Worm (Caenorhabditis elegans) whole organism, L1 larva: Measurements from ENCODE around the gene T27A10.5.

Experiments used
- C04F5.9 ChIP-seq: sonication (generic microtip); optimal IDR thresholded peaks from 2 replicates; lab custom pipeline; 2016; ENCODE audit warnings: missing genetic modification characterization, missing compliant biosample characterization
- C34B4.2 ChIP-seq: sonication (generic microtip); optimal IDR thresholded peaks from 2 replicates; lab custom pipeline; 2017; ENCODE audit warnings: mild to moderate bottlenecking, missing genetic modification characterization, missing compliant biosample characterization
- F16B12.6 ChIP-seq: fragments of 150-350 bp; optimal IDR thresholded peaks from 2 replicates; lab custom pipeline; 2014; ENCODE audit warnings: missing biosample characterization, missing genetic modification characterization
- Y116A8C.19 ChIP-seq: sonication (generic microtip); optimal IDR thresholded peaks from 2 replicates; lab custom pipeline; 2016; ENCODE audit warnings: missing compliant biosample characterization, missing genetic modification characterization, borderline replicate concordance
- ama-1 ChIP-seq: fragments of 150-350 bp; optimal IDR thresholded peaks from 2 replicates; lab custom pipeline; 2014
- blmp-1 ChIP-seq: fragments of 150-350 bp; optimal IDR thresholded peaks from 2 replicates; lab custom pipeline; 2014; ENCODE audit warnings: missing biosample characterization, missing genetic modification characterization
- ceh-8 ChIP-seq: fragments of 200-800 bp; sonication (Bioruptor generic); optimal IDR thresholded peaks from 2 replicates; lab custom pipeline; 2018; ENCODE audit warnings: mild to moderate bottlenecking, missing genetic modification characterization, moderate library complexity, missing compliant biosample characterization
- dsc-1 ChIP-seq: sonication (generic microtip); optimal IDR thresholded peaks from 2 replicates; lab custom pipeline; 2016; ENCODE audit warnings: mild to moderate bottlenecking, missing genetic modification characterization, missing compliant biosample characterization
- egl-27 ChIP-seq, 2 experiments: fragments of 150-350 bp in 1 of 2; sonication (generic microtip); optimal IDR thresholded peaks; 3 replicates each; lab custom pipeline; 2017 to 2018; ENCODE audit warnings: missing biosample characterization in 2 of 2, missing genetic modification characterization in 2 of 2, missing genetic modification reagents in 2 of 2
- elt-3 ChIP-seq, 6 experiments: fragments of 150-350 bp in 1 of 6; sonication (generic microtip); optimal IDR thresholded peaks; 2 replicates each; lab custom pipeline; 2017 to 2018; ENCODE audit warnings: missing biosample characterization in 6 of 6, missing genetic modification characterization in 6 of 6, inconsistent platforms in 1 of 6
- fkh-10 ChIP-seq: sonication (generic microtip); optimal IDR thresholded peaks from 2 replicates; lab custom pipeline; 2017; ENCODE audit warnings: missing biosample characterization, missing genetic modification reagents, missing genetic modification characterization
- grh-1 ChIP-seq: fragments of 200-800 bp; sonication (Bioruptor generic); IDR thresholded peaks from 2 replicates; pipeline ENCODE4 v1.3.6; 2022; ENCODE audit warnings: missing genetic modification reagents, missing genetic modification characterization, missing compliant biosample characterization
- hlh-4 ChIP-seq: sonication (generic microtip); optimal IDR thresholded peaks from 2 replicates; lab custom pipeline; 2016; ENCODE audit warnings: mild to moderate bottlenecking, missing genetic modification characterization, missing compliant biosample characterization
- hpl-2 ChIP-seq: fragments of 150-350 bp; optimal IDR thresholded peaks from 2 replicates; lab custom pipeline; 2014; ENCODE audit warnings: missing biosample characterization, missing genetic modification reagents, missing genetic modification characterization
- jun-1 ChIP-seq: fragments of 150-350 bp; optimal IDR thresholded peaks from 2 replicates; lab custom pipeline; 2014; ENCODE audit warnings: missing biosample characterization, missing genetic modification reagents, missing genetic modification characterization
- lin-14 ChIP-seq: fragments of 200-800 bp; sonication (Bioruptor generic); optimal IDR thresholded peaks from 2 replicates; lab custom pipeline; 2018; ENCODE audit warnings: mild to moderate bottlenecking, missing genetic modification characterization, moderate library complexity, missing compliant biosample characterization
- lin-15B ChIP-seq: fragments of 150-350 bp; sonication (generic microtip); optimal IDR thresholded peaks from 3 replicates; lab custom pipeline; 2014; ENCODE audit warnings: missing biosample characterization, missing genetic modification characterization
- lin-35 ChIP-seq, 2 experiments: fragments of 150-350 bp; optimal IDR thresholded peaks; 2 replicates each; lab custom pipeline; 2014; ENCODE audit warnings: missing biosample characterization in 2 of 2, missing genetic modification characterization in 2 of 2, missing genetic modification reagents in 2 of 2
- lin-39 ChIP-seq: fragments of 150-350 bp; optimal IDR thresholded peaks from 2 replicates; lab custom pipeline; 2014; ENCODE audit warnings: missing biosample characterization, missing genetic modification reagents, missing genetic modification characterization
- lir-3 ChIP-seq: sonication (generic microtip); optimal IDR thresholded peaks from 2 replicates; lab custom pipeline; 2016; ENCODE audit warnings: mild to moderate bottlenecking, missing genetic modification characterization, moderate library complexity, missing compliant biosample characterization; ENCODE audit not compliant: poor library complexity
- lsy-2 ChIP-seq, 2 experiments: fragments of 150-350 bp; optimal IDR thresholded peaks; 2 replicates each; lab custom pipeline; 2014; ENCODE audit warnings: missing biosample characterization in 2 of 2, missing genetic modification characterization in 2 of 2
- mdl-1 ChIP-seq, 2 experiments: fragments of 150-350 bp; optimal IDR thresholded peaks; 2 replicates each; lab custom pipeline; 2014 to 2017; ENCODE audit warnings: missing biosample characterization in 2 of 2, missing genetic modification characterization in 2 of 2, inconsistent platforms in 1 of 2
- mef-2 ChIP-seq: fragments of 150-350 bp; optimal IDR thresholded peaks from 2 replicates; lab custom pipeline; 2014; ENCODE audit warnings: missing biosample characterization, missing genetic modification characterization
- mep-1 ChIP-seq: fragments of 150-350 bp; optimal IDR thresholded peaks from 2 replicates; lab custom pipeline; 2014; ENCODE audit warnings: missing biosample characterization, missing genetic modification characterization
- nhr-11 ChIP-seq: fragments of 150-350 bp; optimal IDR thresholded peaks from 2 replicates; lab custom pipeline; 2014; ENCODE audit warnings: missing biosample characterization, missing genetic modification characterization
- nhr-12 ChIP-seq: sonication (generic microtip); optimal IDR thresholded peaks from 2 replicates; lab custom pipeline; 2017; ENCODE audit warnings: missing biosample characterization, missing genetic modification characterization
- nhr-19 ChIP-seq: fragments of 200-800 bp; sonication (Bioruptor generic); conservative IDR thresholded peaks from 2 replicates; pipeline ENCODE4 v1.3.6; 2022; ENCODE audit warnings: missing genetic modification characterization, missing compliant biosample characterization
- nhr-20 ChIP-seq: sonication (generic microtip); optimal IDR thresholded peaks from 2 replicates; lab custom pipeline; 2016; ENCODE audit warnings: mild to moderate bottlenecking, missing genetic modification characterization, missing compliant biosample characterization
- nhr-237 ChIP-seq: fragments of 150-350 bp; optimal IDR thresholded peaks from 2 replicates; lab custom pipeline; 2014; ENCODE audit warnings: missing biosample characterization, missing genetic modification characterization
- nhr-28 ChIP-seq: fragments of 150-350 bp; optimal IDR thresholded peaks from 2 replicates; lab custom pipeline; 2014; ENCODE audit warnings: missing biosample characterization, missing genetic modification characterization
- nhr-71 ChIP-seq: sonication (generic microtip); optimal IDR thresholded peaks from 2 replicates; lab custom pipeline; 2016; ENCODE audit warnings: mild to moderate bottlenecking, missing genetic modification characterization, moderate library complexity, missing compliant biosample characterization
- nhr-77 ChIP-seq: fragments of 150-350 bp; optimal IDR thresholded peaks from 2 replicates; lab custom pipeline; 2014; ENCODE audit warnings: missing biosample characterization, missing genetic modification characterization
- nhr-85 ChIP-seq: sonication (generic microtip); peaks from one replicate; lab custom pipeline; 2016; ENCODE audit warnings: missing genetic modification characterization, inconsistent platforms, missing compliant biosample characterization
- pag-3 ChIP-seq: sonication (generic microtip); optimal IDR thresholded peaks from 2 replicates; lab custom pipeline; 2017; ENCODE audit warnings: missing genetic modification characterization, mild to moderate bottlenecking, missing compliant biosample characterization, antibody characterized with exemption, borderline replicate concordance; ENCODE audit not compliant: insufficient read depth
- rnt-1 ChIP-seq: sonication (generic microtip); optimal IDR thresholded peaks from 2 replicates; lab custom pipeline; 2016; ENCODE audit warnings: mild to moderate bottlenecking, missing genetic modification characterization, moderate library complexity, missing compliant biosample characterization
- snpc-4 ChIP-seq: fragments of 150-350 bp; optimal IDR thresholded peaks from 2 replicates; lab custom pipeline; 2014; ENCODE audit warnings: missing biosample characterization, missing genetic modification characterization
- sox-4 ChIP-seq: sonication (generic microtip); optimal IDR thresholded peaks from 2 replicates; lab custom pipeline; 2016; ENCODE audit warnings: missing genetic modification characterization, missing compliant biosample characterization
- sptf-1 ChIP-seq: fragments of 150-350 bp; optimal IDR thresholded peaks from 2 replicates; lab custom pipeline; 2014; ENCODE audit warnings: missing biosample characterization, missing genetic modification characterization
- sup-37 ChIP-seq: fragments of 200-800 bp; sonication (Bioruptor generic); optimal IDR thresholded peaks from 2 replicates; lab custom pipeline; 2018; ENCODE audit warnings: mild to moderate bottlenecking, missing genetic modification characterization, missing compliant biosample characterization
- swsn-7 ChIP-seq: sonication (generic microtip); optimal IDR thresholded peaks from 2 replicates; lab custom pipeline; 2016; ENCODE audit warnings: missing genetic modification characterization, missing compliant biosample characterization
- tbx-2 ChIP-seq: sonication (generic microtip); optimal IDR thresholded peaks from 2 replicates; lab custom pipeline; 2016; ENCODE audit warnings: missing genetic modification characterization, missing compliant biosample characterization
- unc-98 ChIP-seq: fragments of 200-800 bp; sonication (Bioruptor generic); IDR thresholded peaks from 2 replicates; pipeline ENCODE4 v1.3.6; 2022; ENCODE audit warnings: missing genetic modification characterization, missing compliant biosample characterization
- xbp-1 ChIP-seq: sonication (generic microtip); optimal IDR thresholded peaks from 2 replicates; lab custom pipeline; 2016; ENCODE audit warnings: missing genetic modification characterization, missing compliant biosample characterization
- zag-1 ChIP-seq: fragments of 150-350 bp; optimal IDR thresholded peaks from 2 replicates; lab custom pipeline; 2014; ENCODE audit warnings: missing biosample characterization, missing genetic modification characterization
- ztf-11 ChIP-seq, 2 experiments: sonication (generic microtip); optimal IDR thresholded peaks; 2 replicates each; lab custom pipeline; 2016 to 2017; ENCODE audit warnings: missing genetic modification characterization in 2 of 2, missing biosample characterization in 1 of 2, missing compliant biosample characterization in 1 of 2
- ztf-4 ChIP-seq: fragments of 150-350 bp; optimal IDR thresholded peaks from 2 replicates; lab custom pipeline; 2014; ENCODE audit warnings: missing biosample characterization, missing genetic modification characterization

Gene T27A10.5

ce11 chrX:3536302-3537251 is 36.8 kb downstream of the T27A10.5 start (continued):
- no peak for TF ChIP-seq unc-98 (GFP tag; lab: Robert Waterston, UW)

ce11 chrX:3535505-3535904 is 37.9 kb downstream of the T27A10.5 start:
- TF ChIP-seq dsc-1 (tag; lab: Kevin White, UChicago) (peak; percentile 22), fkh-10 (GFP tag; lab: Kevin White, UChicago) (peak; percentile 55), lin-35 (GFP tag; optimal IDR thresholded peaks at IDR 0.05; lab: Kevin White, UChicago) (no peak), nhr-85 (tag; lab: Kevin White, UChicago) (no peak), lin-14 (GFP tag; lab: Kevin White, UChicago) (peak; percentile 75)

ce11 chrX:3534218-3534617 is 39.2 kb downstream of the T27A10.5 start:
- no peak for TF ChIP-seq lin-39 (tag; lab: Kevin White, UChicago)
- TF ChIP-seq lsy-2 (tag; optimal IDR thresholded peaks at IDR 0.05; lab: Kevin White, UChicago) = peak in 1 of 2 experiments; percentile 13
- no peak for TF ChIP-seq mef-2 (tag; lab: Kevin White, UChicago)
- no peak for TF ChIP-seq lir-3 (tag; lab: Kevin White, UChicago)
- TF ChIP-seq grh-1 (GFP tag; lab: Robert Waterston, UW) = no peak
- peak; percentile 76 for TF ChIP-seq lin-14 (GFP tag; lab: Kevin White, UChicago)
- TF ChIP-seq egl-27 (tag; optimal IDR thresholded peaks at IDR 0.05; lab: Kevin White, UChicago) = no peak
- TF ChIP-seq nhr-77 (tag; lab: Kevin White, UChicago) = no peak
- TF ChIP-seq lin-15B (tag; lab: Kevin White, UChicago) = no peak
- TF ChIP-seq xbp-1 = no peak
- no peak for TF ChIP-seq sox-4 (tag; lab: Kevin White, UChicago)
- peak in 1 of 2 experiments; percentile 58 for TF ChIP-seq mdl-1 (tag; optimal IDR thresholded peaks at IDR 0.05; lab: Kevin White, UChicago)
- peak; percentile 44 for TF ChIP-seq jun-1 (tag; lab: Kevin White, UChicago)
- TF ChIP-seq nhr-85 (tag; lab: Kevin White, UChicago) = no peak
- TF ChIP-seq nhr-12 (tag; lab: Kevin White, UChicago) = no peak
- TF ChIP-seq nhr-237 (tag; lab: Kevin White, UChicago) = no peak
- no peak for TF ChIP-seq ama-1 (lab: Kevin White, UChicago)
- no peak for TF ChIP-seq tbx-2 (tag; lab: Kevin White, UChicago)
- no peak for TF ChIP-seq ztf-4
- TF ChIP-seq nhr-20 (tag; lab: Kevin White, UChicago) = peak; percentile 38
- TF ChIP-seq F16B12.6 (tag; lab: Kevin White, UChicago) = no peak
- TF ChIP-seq mep-1 (tag; lab: Kevin White, UChicago) = no peak
- TF ChIP-seq nhr-11 (tag; lab: Kevin White, UChicago) = no peak
- TF ChIP-seq Y116A8C.19 (tag; lab: Kevin White, UChicago) = no peak
- TF ChIP-seq dsc-1 (tag; lab: Kevin White, UChicago) = no peak
- no peak for TF ChIP-seq zag-1 (tag; lab: Kevin White, UChicago)
- no peak for TF ChIP-seq fkh-10 (GFP tag; lab: Kevin White, UChicago)
- TF ChIP-seq pag-3 (tag; lab: Kevin White, UChicago) = peak; percentile 84
- TF ChIP-seq sptf-1 = no peak
- no peak for TF ChIP-seq C04F5.9 (tag; lab: Kevin White, UChicago)
- TF ChIP-seq elt-3 (tag; optimal IDR thresholded peaks at IDR 0.05; lab: Kevin White, UChicago) = peak in 2 of 6 experiments; percentile 45 to 58
- TF ChIP-seq nhr-28 (tag; lab: Kevin White, UChicago) = no peak
- TF ChIP-seq hpl-2 (GFP tag; lab: Kevin White, UChicago) = no peak
- peak; percentile 23; the same call in 1 of the 2 replicates for TF ChIP-seq nhr-19
- no peak for TF ChIP-seq rnt-1 (tag; lab: Kevin White, UChicago)
- no peak for TF ChIP-seq hlh-4 (tag; lab: Kevin White, UChicago)
- peak; percentile 9 for TF ChIP-seq blmp-1 (tag; lab: Kevin White, UChicago)
- no peak for TF ChIP-seq snpc-4 (tag; lab: Kevin White, UChicago)
- peak in 1 of 2 experiments; percentile 58 for TF ChIP-seq lin-35 (GFP tag; optimal IDR thresholded peaks at IDR 0.05; lab: Kevin White, UChicago)
- no peak for TF ChIP-seq sup-37
- no peak for TF ChIP-seq swsn-7 (tag; lab: Kevin White, UChicago)
- peak; percentile 47 for TF ChIP-seq nhr-71 (tag; lab: Kevin White, UChicago)
- no peak for TF ChIP-seq ceh-8 (GFP tag; lab: Kevin White, UChicago)
- no peak for TF ChIP-seq C34B4.2 (tag; lab: Kevin White, UChicago)
- TF ChIP-seq ztf-11 (tag; optimal IDR thresholded peaks at IDR 0.05; lab: Kevin White, UChicago) = no peak
